Worm (Caenorhabditis elegans) whole organism, L2 larva: ENCODE measurements around the gene ssq-1.

Experiments
- C34F6.9 ChIP-seq: fragments of 150-350 bp; optimal IDR thresholded peaks from 2 replicates; lab custom pipeline; 2014; ENCODE audit warnings: missing biosample characterization, missing genetic modification characterization
- F13H6.1 ChIP-seq: sonication (generic microtip); optimal IDR thresholded peaks from 2 replicates; lab custom pipeline; 2016; ENCODE audit warnings: missing genetic modification characterization, missing compliant biosample characterization
- R02D3.7 ChIP-seq: fragments of 150-350 bp; optimal IDR thresholded peaks from 2 replicates; lab custom pipeline; 2014; ENCODE audit warnings: missing biosample characterization, missing genetic modification characterization
- blmp-1 ChIP-seq: sonication (generic microtip); optimal IDR thresholded peaks from 2 replicates; lab custom pipeline; 2017; ENCODE audit warnings: missing genetic modification characterization, mild to moderate bottlenecking, missing compliant biosample characterization, antibody characterized with exemption, moderate library complexity; ENCODE audit not compliant: insufficient read depth
- lin-39 ChIP-seq: fragments of 150-350 bp; optimal IDR thresholded peaks from 2 replicates; lab custom pipeline; 2014; ENCODE audit warnings: missing biosample characterization, missing genetic modification reagents, missing genetic modification characterization
- lsy-2 ChIP-seq, 2 experiments: fragments of 150-350 bp in 1 of 2; sonication (generic microtip) in 1 of 2; optimal IDR thresholded peaks; 2 replicates each; lab custom pipeline; 2014 to 2017; ENCODE audit warnings: missing biosample characterization in 2 of 2, missing genetic modification characterization in 2 of 2
- mdl-1 ChIP-seq, 2 experiments: fragments of 150-350 bp in 1 of 2; sonication (generic microtip) in 1 of 2; optimal IDR thresholded peaks; 2 replicates each; lab custom pipeline; 2017; ENCODE audit warnings: missing biosample characterization in 2 of 2, missing genetic modification characterization in 2 of 2
- nhr-11 ChIP-seq: fragments of 150-350 bp; optimal IDR thresholded peaks from 2 replicates; lab custom pipeline; 2014; ENCODE audit warnings: missing biosample characterization, missing genetic modification characterization
- nhr-6 ChIP-seq: fragments of 150-350 bp; optimal IDR thresholded peaks from 2 replicates; lab custom pipeline; 2014; ENCODE audit warnings: missing biosample characterization, missing genetic modification characterization
- nhr-77 ChIP-seq: fragments of 150-350 bp; optimal IDR thresholded peaks from 2 replicates; lab custom pipeline; 2014; ENCODE audit warnings: missing biosample characterization, missing genetic modification characterization
- skn-1 ChIP-seq: sonication (generic microtip); optimal IDR thresholded peaks from 2 replicates; lab custom pipeline; 2017; ENCODE audit warnings: missing biosample characterization, missing genetic modification characterization
- zag-1 ChIP-seq: fragments of 150-350 bp; optimal IDR thresholded peaks from 2 replicates; lab custom pipeline; 2014; ENCODE audit warnings: missing biosample characterization, missing genetic modification characterization
- ztf-1 ChIP-seq: fragments of 200-800 bp; sonication (Bioruptor generic); conservative IDR thresholded peaks from 2 replicates; pipeline ENCODE4 v1.3.6; 2022; ENCODE audit warnings: missing genetic modification characterization, missing compliant biosample characterization
- ztf-4 ChIP-seq: fragments of 150-350 bp; optimal IDR thresholded peaks from 2 replicates; lab custom pipeline; 2014; ENCODE audit warnings: missing biosample characterization, missing genetic modification characterization

DNA sequence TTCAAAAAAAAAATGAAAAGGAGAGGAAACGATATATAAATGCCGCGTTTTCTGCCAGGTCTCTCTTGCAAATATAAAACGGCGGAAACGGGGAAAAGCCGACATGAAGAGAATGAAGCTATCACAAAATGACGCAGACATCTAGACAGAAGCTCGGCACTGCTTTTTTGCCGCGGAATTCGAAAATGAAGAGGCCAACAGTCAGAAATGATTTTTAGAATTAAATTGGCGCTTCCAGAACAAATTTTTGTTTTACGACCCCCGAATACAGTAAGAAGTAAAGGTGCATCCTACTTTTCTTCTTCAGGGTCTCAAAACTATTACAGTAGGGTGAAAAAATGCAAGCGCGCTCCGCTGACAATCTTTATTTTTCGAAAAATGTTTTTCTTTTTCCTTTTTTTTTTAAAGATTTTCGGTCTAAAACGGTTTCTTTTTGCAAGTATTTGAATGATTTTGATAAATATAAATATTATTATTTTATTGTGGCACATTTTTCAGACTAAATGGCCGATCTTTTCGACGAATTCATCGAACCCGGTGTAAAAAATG lies 27.1 kb upstream of the ssq-1 start, which contains the start of gene mtr-4:
- no peak for TF ChIP-seq zag-1 (tag; lab: Kevin White, UChicago)
- no peak for TF ChIP-seq lsy-2 (tag; optimal IDR thresholded peaks at IDR 0.05; lab: Kevin White, UChicago)
- TF ChIP-seq blmp-1 (tag; lab: Kevin White, UChicago), result no peak
- TF ChIP-seq mdl-1 (tag; optimal IDR thresholded peaks at IDR 0.05; lab: Kevin White, UChicago), result no peak
- no peak for TF ChIP-seq nhr-77 (tag; lab: Kevin White, UChicago)
- TF ChIP-seq nhr-11 (tag; lab: Kevin White, UChicago), result no peak
- no peak for TF ChIP-seq ztf-1 (GFP tag; lab: Robert Waterston, UW)
- TF ChIP-seq skn-1, result no peak
- TF ChIP-seq lin-39 (tag; lab: Kevin White, UChicago), result no peak
- no peak for TF ChIP-seq F13H6.1 (tag; lab: Kevin White, UChicago)
- peak; percentile 50 for TF ChIP-seq C34F6.9 (tag; lab: Kevin White, UChicago)
- TF ChIP-seq ztf-4, result no peak
- TF ChIP-seq nhr-6 (tag; lab: Kevin White, UChicago), result no peak
- no peak for TF ChIP-seq R02D3.7
